Worm (Caenorhabditis elegans) whole organism, midembryonic: ENCODE measurements around the gene F56B6.6.

Source experiments
- T22C8.4 ChIP-seq: fragments of 200-800 bp; sonication (Bioruptor generic); IDR thresholded peaks from 2 replicates; pipeline ENCODE4 v1.3.6; 2022; ENCODE audit warnings: missing genetic modification characterization, missing compliant biosample characterization
- cog-1 ChIP-seq: sonication (generic microtip); optimal IDR thresholded peaks from 2 replicates; lab custom pipeline; 2016; ENCODE audit warnings: missing genetic modification characterization, missing compliant biosample characterization
- flt-1 ChIP-seq: fragments of 200-800 bp; sonication (Bioruptor generic); IDR thresholded peaks from 2 replicates; pipeline ENCODE4 v1.3.6; 2022; ENCODE audit warnings: missing genetic modification characterization, missing compliant biosample characterization
- klf-2 ChIP-seq: fragments of 200-800 bp; sonication (Bioruptor generic); conservative IDR thresholded peaks from 2 replicates; pipeline ENCODE4 v1.3.6; 2022; ENCODE audit warnings: missing genetic modification reagents, missing genetic modification characterization, missing compliant biosample characterization
- med-1 ChIP-seq: sonication (generic microtip); optimal IDR thresholded peaks from 2 replicates; lab custom pipeline; 2017; ENCODE audit warnings: missing genetic modification characterization, mild to moderate bottlenecking, missing compliant biosample characterization, antibody characterized with exemption, missing genetic modification reagents; ENCODE audit not compliant: insufficient read depth
- ref-1 ChIP-seq: fragments of 200-800 bp; sonication (Bioruptor generic); conservative IDR thresholded peaks from 2 replicates; pipeline ENCODE4 v1.3.6; 2022; ENCODE audit warnings: missing genetic modification reagents, missing genetic modification characterization, missing compliant biosample characterization
- tab-1 ChIP-seq: fragments of 200-800 bp; sonication (Bioruptor generic); IDR thresholded peaks from 2 replicates; pipeline ENCODE4 v1.3.6; 2022; ENCODE audit warnings: missing genetic modification characterization, missing compliant biosample characterization
- ztf-23 ChIP-seq: fragments of 200-800 bp; sonication (Bioruptor generic); IDR thresholded peaks from 2 replicates; pipeline ENCODE4 v1.3.6; 2022; ENCODE audit warnings: missing genetic modification reagents, missing genetic modification characterization, missing compliant biosample characterization
- ztf-29 ChIP-seq: fragments of 200-800 bp; sonication (Bioruptor generic); IDR thresholded peaks from 2 replicates; pipeline ENCODE4 v1.3.6; 2022; ENCODE audit warnings: missing genetic modification reagents, missing genetic modification characterization, missing compliant biosample characterization

The F56B6.6 gene

DNA sequence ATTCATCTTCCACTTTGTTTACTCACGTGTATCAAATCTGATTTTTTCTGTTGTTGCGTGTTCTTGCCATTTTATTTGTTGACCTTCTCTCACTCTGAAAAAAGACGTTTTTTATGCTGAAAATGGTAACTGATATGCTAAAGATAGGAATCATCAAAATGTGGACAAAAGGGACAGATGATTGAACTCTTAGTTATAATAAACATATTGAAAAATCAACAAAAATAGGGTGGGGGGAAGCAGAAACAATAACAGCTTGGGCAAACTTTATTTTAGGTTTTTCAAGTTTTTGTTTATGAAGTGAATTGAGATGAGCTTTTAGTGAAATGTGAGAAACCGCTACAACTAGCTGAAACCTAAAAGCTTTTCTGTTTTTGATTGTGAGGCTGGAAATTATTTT is at the start of gene F56B6.6:
TSS of gene F56B6.6 (minus strand) at position 101 of the 400 bp plus-strand sequence.
- TF ChIP-seq klf-2 (GFP tag; lab: Robert Waterston, UW) (no peak), ref-1 (GFP tag; lab: Robert Waterston, UW) (no peak), ztf-29 (GFP tag; lab: Robert Waterston, UW) (no peak), med-1 (GFP tag; lab: Kevin White, UChicago) (no peak), ztf-23 (GFP tag; lab: Robert Waterston, UW) (no peak), tab-1 (GFP tag; lab: Robert Waterston, UW) (no peak), cog-1 (tag; lab: Kevin White, UChicago) (no peak), T22C8.4 (no peak), flt-1 (no peak)

DNA sequence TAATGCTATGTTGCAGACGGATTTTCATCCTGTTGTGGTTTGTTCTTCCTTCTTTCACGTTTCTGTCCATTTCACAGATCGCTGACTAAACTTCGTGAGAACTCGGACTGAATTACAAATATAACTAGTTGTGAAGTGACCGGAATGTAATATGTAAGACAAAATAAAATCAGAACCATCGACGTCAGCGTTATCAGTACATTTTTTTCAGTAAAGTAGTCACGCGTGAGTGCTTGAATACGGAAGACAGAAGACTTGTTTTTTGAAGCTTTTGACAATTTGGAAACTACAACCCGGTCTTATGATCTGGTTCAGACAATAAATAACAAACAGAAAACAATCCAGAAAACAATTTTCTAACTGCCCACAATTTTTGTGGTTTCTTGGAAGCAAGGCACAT is 49.0 kb upstream of the F56B6.6 start:
- no peak for TF ChIP-seq cog-1 (tag; lab: Kevin White, UChicago)
- TF ChIP-seq T22C8.4 = no peak

DNA sequence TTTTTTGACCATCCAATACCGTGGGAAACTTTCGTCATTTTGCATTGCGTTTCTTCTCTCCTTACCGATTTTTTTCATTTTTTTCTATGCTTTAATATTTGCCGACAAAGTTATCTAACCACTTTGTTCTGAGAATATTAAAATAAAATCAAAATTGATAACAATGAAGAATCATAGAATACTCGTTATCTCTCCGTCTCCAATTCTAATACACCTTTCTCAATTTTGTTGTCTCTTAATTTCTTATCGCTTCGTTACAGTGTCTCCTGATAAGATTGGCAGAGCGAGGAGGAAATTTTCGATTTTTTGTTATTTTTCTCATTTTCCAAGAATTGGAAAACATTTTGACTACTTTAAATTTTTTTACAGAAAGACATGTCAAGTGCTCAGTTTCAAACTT is 43.4 kb upstream of the F56B6.6 start, which contains the start of gene ckc-1:
TSS of gene ckc-1 (plus strand) at position 368 of the 400 bp plus-strand sequence.
- TF ChIP-seq klf-2 (GFP tag; lab: Robert Waterston, UW) (no peak), ref-1 (GFP tag; lab: Robert Waterston, UW) (no peak), flt-1 (no peak), T22C8.4 (no peak), cog-1 (tag; lab: Kevin White, UChicago) (no peak), med-1 (GFP tag; lab: Kevin White, UChicago) (no peak), ztf-29 (GFP tag; lab: Robert Waterston, UW) (no peak), ztf-23 (GFP tag; lab: Robert Waterston, UW) (no peak), tab-1 (GFP tag; lab: Robert Waterston, UW) (no peak)

DNA sequence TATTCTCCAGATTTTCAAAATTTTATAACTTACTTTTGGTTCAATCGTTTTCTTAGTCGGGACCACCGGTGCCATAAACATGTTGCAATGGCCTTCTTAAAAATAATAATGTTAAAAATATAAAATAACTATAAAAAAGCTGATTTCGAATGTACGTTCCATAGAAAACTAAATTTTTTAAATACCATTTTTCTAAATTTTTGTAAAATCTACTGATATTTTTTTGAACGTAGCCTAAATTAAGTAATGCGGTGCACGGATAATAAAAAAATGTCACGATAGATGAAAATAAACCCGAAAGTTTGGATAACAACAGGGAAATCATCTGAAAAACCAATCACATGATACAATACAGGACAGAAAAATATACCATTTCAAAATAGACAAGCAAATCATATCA is 40.7 kb upstream of the F56B6.6 start, which contains the start of gene T27A10.5:
TSS of gene T27A10.5 (minus strand) at position 101 of the 400 bp plus-strand sequence.
- TF ChIP-seq ref-1 (GFP tag; lab: Robert Waterston, UW) (no peak), ztf-23 (GFP tag; lab: Robert Waterston, UW) (no peak), T22C8.4 (no peak), flt-1 (no peak), ztf-29 (GFP tag; lab: Robert Waterston, UW) (no peak), klf-2 (GFP tag; lab: Robert Waterston, UW) (no peak), cog-1 (tag; lab: Kevin White, UChicago) (no peak), tab-1 (GFP tag; lab: Robert Waterston, UW) (no peak), med-1 (GFP tag; lab: Kevin White, UChicago) (no peak)

DNA sequence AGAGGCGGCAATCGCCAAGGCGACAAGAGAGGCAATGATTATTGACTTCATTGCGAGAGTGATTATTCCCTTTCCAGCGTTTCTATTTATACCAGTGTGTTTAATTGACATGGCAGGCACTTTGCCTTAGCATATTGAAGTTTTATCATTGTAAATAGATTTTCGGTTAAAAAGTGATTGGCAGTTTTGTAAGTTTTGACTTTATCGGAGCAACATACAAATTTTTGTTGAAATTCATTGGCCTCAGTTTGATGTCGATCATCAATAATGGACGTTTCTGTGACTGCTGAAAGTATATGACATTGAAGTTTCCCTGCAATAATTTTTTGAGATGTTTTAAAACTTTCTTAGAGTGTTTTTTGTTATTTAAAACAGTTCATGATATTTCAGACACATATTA is 39.7 kb upstream of the F56B6.6 start, which contains the start of gene vit-3:
TSS of gene vit-3 (minus strand) at position 60 of the 400 bp plus-strand sequence.
- TF ChIP-seq tab-1 (GFP tag; lab: Robert Waterston, UW) (no peak), med-1 (GFP tag; lab: Kevin White, UChicago) (no peak), T22C8.4 (no peak), ztf-29 (GFP tag; lab: Robert Waterston, UW) (no peak), cog-1 (tag; lab: Kevin White, UChicago) (no peak), flt-1 (no peak), ref-1 (GFP tag; lab: Robert Waterston, UW) (no peak), ztf-23 (GFP tag; lab: Robert Waterston, UW) (no peak), klf-2 (GFP tag; lab: Robert Waterston, UW) (no peak)

DNA sequence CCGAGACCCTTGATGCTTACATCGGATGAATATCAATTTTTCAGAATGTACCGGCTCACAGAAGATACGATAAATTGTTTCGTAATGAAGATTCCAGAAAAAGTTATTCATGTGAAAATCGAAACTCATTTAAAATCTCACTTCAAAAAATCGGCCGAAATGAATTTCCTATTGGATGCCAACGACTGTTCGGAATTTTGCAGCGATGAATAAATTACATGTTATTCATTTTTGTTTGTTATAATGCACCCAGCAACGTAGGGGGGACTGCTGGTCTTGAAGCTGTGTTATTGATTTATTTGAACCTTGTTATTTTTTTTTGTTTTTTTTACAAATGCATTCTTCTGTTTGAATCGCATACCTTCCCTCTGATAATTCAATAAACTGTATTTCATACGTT is 34.0 kb upstream of the F56B6.6 start:
- no peak for TF ChIP-seq klf-2 (GFP tag; lab: Robert Waterston, UW)
- TF ChIP-seq med-1 (GFP tag; lab: Kevin White, UChicago) = no peak
- TF ChIP-seq cog-1 (tag; lab: Kevin White, UChicago) = no peak
- no peak for TF ChIP-seq ztf-29 (GFP tag; lab: Robert Waterston, UW)
- no peak for TF ChIP-seq ref-1 (GFP tag; lab: Robert Waterston, UW)
- no peak for TF ChIP-seq tab-1 (GFP tag; lab: Robert Waterston, UW)
- TF ChIP-seq flt-1 = no peak
- TF ChIP-seq T22C8.4 = no peak
- no peak for TF ChIP-seq ztf-23 (GFP tag; lab: Robert Waterston, UW)

DNA sequence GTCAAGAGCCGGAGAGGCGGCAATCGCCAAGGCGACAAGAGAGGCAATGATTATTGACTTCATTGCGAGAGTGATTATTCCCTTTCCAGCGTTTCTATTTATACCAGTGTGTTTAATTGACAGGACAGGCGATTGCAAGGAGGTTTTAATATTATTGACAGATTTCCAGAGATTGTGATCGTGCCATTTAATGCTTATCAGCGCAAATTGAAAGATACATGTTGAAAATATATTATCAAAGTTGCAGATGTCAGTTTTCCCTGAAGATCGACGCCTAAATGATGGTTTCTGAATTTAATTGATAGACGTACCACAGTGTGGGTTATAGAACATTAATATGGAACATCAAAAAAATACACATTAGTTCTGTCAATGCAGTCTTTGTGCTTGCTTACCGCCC is 31.1 kb upstream of the F56B6.6 start, which contains the start of gene vit-4:
TSS of gene vit-4 (minus strand) at position 63 of the 400 bp plus-strand sequence.
- no peak for TF ChIP-seq ztf-23 (GFP tag; lab: Robert Waterston, UW)
- TF ChIP-seq klf-2 (GFP tag; lab: Robert Waterston, UW) = no peak
- TF ChIP-seq tab-1 (GFP tag; lab: Robert Waterston, UW) = no peak
- TF ChIP-seq ztf-29 (GFP tag; lab: Robert Waterston, UW) = no peak
- no peak for TF ChIP-seq T22C8.4
- TF ChIP-seq cog-1 (tag; lab: Kevin White, UChicago) = no peak
- no peak for TF ChIP-seq flt-1
- TF ChIP-seq ref-1 (GFP tag; lab: Robert Waterston, UW) = no peak
- TF ChIP-seq med-1 (GFP tag; lab: Kevin White, UChicago) = no peak

DNA sequence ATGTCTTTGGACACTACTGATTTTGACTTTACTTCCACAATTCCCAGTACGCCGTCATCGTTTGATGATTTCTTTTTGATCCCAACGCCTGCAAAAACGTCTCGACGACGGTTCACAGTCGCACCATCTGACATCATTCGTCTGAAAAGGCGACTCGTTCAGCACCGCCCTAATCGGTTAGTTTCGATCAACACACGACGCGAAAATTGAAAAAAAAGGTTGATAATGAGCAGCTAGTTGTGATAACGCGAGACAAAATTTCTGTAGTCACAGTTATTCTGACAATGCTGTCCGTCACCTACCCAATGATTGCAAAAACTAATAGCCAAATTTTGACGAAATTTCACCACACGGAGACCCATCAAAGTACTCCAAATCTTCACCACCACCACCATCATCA is 23.1 kb upstream of the F56B6.6 start:
- no peak for TF ChIP-seq T22C8.4
- no peak for TF ChIP-seq ztf-29 (GFP tag; lab: Robert Waterston, UW)
- TF ChIP-seq tab-1 (GFP tag; lab: Robert Waterston, UW) = no peak
- no peak for TF ChIP-seq med-1 (GFP tag; lab: Kevin White, UChicago)
- TF ChIP-seq klf-2 (GFP tag; lab: Robert Waterston, UW) = no peak
- no peak for TF ChIP-seq cog-1 (tag; lab: Kevin White, UChicago)
- no peak for TF ChIP-seq ztf-23 (GFP tag; lab: Robert Waterston, UW)

DNA sequence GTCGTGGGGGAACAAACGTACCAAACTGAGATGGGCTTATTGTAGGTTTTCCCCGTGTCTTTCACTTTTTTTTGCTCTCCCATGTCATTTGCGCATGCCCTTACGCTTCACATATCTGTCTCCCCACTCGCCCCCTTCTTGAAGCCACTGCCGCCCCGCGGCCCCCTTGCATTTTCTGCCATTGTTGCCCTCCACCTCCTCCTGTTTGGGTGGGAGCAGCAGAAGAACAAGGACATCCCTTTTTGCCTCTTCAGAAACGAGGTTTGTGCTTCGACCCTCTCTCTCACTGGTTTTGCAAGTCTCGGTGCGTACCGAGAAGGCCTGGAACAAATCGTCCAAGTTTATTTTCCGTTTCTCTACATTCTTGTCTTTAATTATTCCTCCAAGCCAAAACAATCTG is 21.3 kb upstream of the F56B6.6 start:
- TF ChIP-seq ref-1 (GFP tag; lab: Robert Waterston, UW) (no peak), med-1 (GFP tag; lab: Kevin White, UChicago) (no peak), flt-1 (no peak), T22C8.4 (no peak), klf-2 (GFP tag; lab: Robert Waterston, UW) (no peak), tab-1 (GFP tag; lab: Robert Waterston, UW) (no peak), ztf-29 (GFP tag; lab: Robert Waterston, UW) (no peak), cog-1 (tag; lab: Kevin White, UChicago) (no peak), ztf-23 (GFP tag; lab: Robert Waterston, UW) (no peak)
